Worm (Caenorhabditis elegans) whole organism, early embryonic: ENCODE data around the gene F14H12.2.

Source experiments
- B0310.2 ChIP-seq: sonication (generic microtip); optimal IDR thresholded peaks from 2 replicates; lab custom pipeline; 2016; ENCODE audit warnings: mild to moderate bottlenecking, missing genetic modification characterization, missing compliant biosample characterization
- F13C5.2 ChIP-seq: sonication (generic microtip); optimal IDR thresholded peaks from 2 replicates; lab custom pipeline; 2017; ENCODE audit warnings: mild to moderate bottlenecking, missing genetic modification characterization, inconsistent platforms, missing compliant biosample characterization
- aly-1 ChIP-seq: sonication (generic microtip); optimal IDR thresholded peaks from 2 replicates; lab custom pipeline; 2016; ENCODE audit warnings: missing genetic modification characterization, missing compliant biosample characterization
- ama-1 ChIP-seq: fragments of 150-350 bp; optimal IDR thresholded peaks from 2 replicates; lab custom pipeline; 2014
- ceh-13 ChIP-seq: fragments of 200-800 bp; sonication (Bioruptor generic); optimal IDR thresholded peaks from 2 replicates; lab custom pipeline; 2018; ENCODE audit warnings: mild to moderate bottlenecking, missing genetic modification characterization, missing compliant biosample characterization
- ceh-36 ChIP-seq: sonication (generic microtip); optimal IDR thresholded peaks from 2 replicates; lab custom pipeline; 2016; ENCODE audit warnings: missing genetic modification characterization, inconsistent platforms, missing compliant biosample characterization
- ets-7 ChIP-seq: sonication (generic microtip); optimal IDR thresholded peaks from 2 replicates; lab custom pipeline; 2016; ENCODE audit warnings: missing genotype, missing genetic modification characterization, missing compliant biosample characterization
- flt-1 ChIP-seq: fragments of 200-800 bp; sonication (Bioruptor generic); IDR thresholded peaks from 2 replicates; pipeline ENCODE4 v1.3.6; 2022; ENCODE audit warnings: missing genetic modification characterization, missing compliant biosample characterization
- hmbx-1 ChIP-seq: sonication (generic microtip); optimal IDR thresholded peaks from 2 replicates; lab custom pipeline; 2016; ENCODE audit warnings: mild to moderate bottlenecking, missing genetic modification characterization, missing compliant biosample characterization
- hmg-4 ChIP-seq: fragments of 200-800 bp; sonication (Bioruptor generic); optimal IDR thresholded peaks from 2 replicates; lab custom pipeline; 2018; ENCODE audit warnings: mild to moderate bottlenecking, missing genetic modification characterization, missing compliant biosample characterization
- hnd-1 ChIP-seq: sonication (generic microtip); optimal IDR thresholded peaks from 2 replicates; lab custom pipeline; 2016; ENCODE audit warnings: missing genetic modification characterization, missing compliant biosample characterization
- pes-1 ChIP-seq: fragments of 200-800 bp; sonication (Bioruptor generic); IDR thresholded peaks from 2 replicates; pipeline ENCODE4 v1.3.6; 2022; ENCODE audit warnings: missing genetic modification reagents, missing genetic modification characterization, missing compliant biosample characterization
- scrt-1 ChIP-seq: fragments of 200-800 bp; sonication (Bioruptor generic); IDR thresholded peaks from 2 replicates; pipeline ENCODE4 v1.3.6; 2022; ENCODE audit warnings: missing genetic modification characterization, missing compliant biosample characterization
- sea-1 ChIP-seq: fragments of 200-800 bp; sonication (Bioruptor generic); conservative IDR thresholded peaks from 2 replicates; pipeline ENCODE4 v1.3.6; 2022; ENCODE audit warnings: missing genetic modification characterization, missing compliant biosample characterization
- tbx-11 ChIP-seq: fragments of 200-800 bp; sonication (Bioruptor generic); IDR thresholded peaks from 2 replicates; pipeline ENCODE4 v1.3.6; 2022; ENCODE audit warnings: missing genetic modification characterization, missing compliant biosample characterization
- tbx-37 ChIP-seq: fragments of 200-800 bp; sonication (Bioruptor generic); conservative IDR thresholded peaks from 2 replicates; pipeline ENCODE4 v1.3.6; 2022; ENCODE audit warnings: missing genetic modification reagents, missing genetic modification characterization, missing compliant biosample characterization
- tra-4 ChIP-seq: sonication (generic microtip); optimal IDR thresholded peaks from 2 replicates; lab custom pipeline; 2017; ENCODE audit warnings: missing genetic modification characterization, missing compliant biosample characterization

The F14H12.2 gene

DNA sequence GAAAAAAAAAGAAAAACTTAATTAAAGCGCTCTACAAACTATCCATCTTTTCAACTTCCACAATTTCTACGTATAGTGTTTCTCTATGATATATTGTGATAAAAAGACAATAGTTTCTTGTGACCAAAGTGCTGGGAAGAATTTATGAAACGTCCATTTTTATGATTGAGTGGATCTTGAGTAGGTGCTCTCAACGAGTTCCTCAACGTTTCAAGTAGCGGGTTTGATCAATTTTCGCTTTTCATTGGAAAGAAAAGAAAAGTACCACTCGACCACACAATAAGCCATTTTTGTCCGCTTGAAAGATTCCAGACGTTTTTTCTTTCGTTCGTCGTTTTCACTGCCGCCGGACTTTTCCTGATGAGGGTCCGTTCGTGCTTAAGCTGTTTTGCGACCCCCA is 47.2 kb downstream of the F14H12.2 start:
- no peak for TF ChIP-seq tra-4

- TF ChIP-seq scrt-1 (GFP tag; lab: Robert Waterston, UW) (no peak), ets-7 (tag; lab: Kevin White, UChicago) (no peak), ceh-36 (tag; lab: Kevin White, UChicago) (no peak), flt-1 (GFP tag; lab: Robert Waterston, UW) (no peak), B0310.2 (no peak), tbx-37 (GFP tag; lab: Robert Waterston, UW) (no peak), pes-1 (GFP tag; lab: Robert Waterston, UW) (no peak), ceh-13 (no peak), hmbx-1 (no peak), tbx-11 (no peak), ama-1 (lab: Kevin White, UChicago) (no peak), sea-1 (no peak), hnd-1 (tag; lab: Kevin White, UChicago) (no peak), F13C5.2 (tag; lab: Kevin White, UChicago) (no peak), hmg-4 (no peak), tra-4 (no peak), aly-1 (tag; lab: Kevin White, UChicago) (no peak)
Measured at ce11 chrX:4400296-4400695, 50.0 kb downstream of the F14H12.2 start.
